Fruit fly (Drosophila melanogaster): ENCODE measurements around the gene CG7519.

Gene CG7519

DNA sequence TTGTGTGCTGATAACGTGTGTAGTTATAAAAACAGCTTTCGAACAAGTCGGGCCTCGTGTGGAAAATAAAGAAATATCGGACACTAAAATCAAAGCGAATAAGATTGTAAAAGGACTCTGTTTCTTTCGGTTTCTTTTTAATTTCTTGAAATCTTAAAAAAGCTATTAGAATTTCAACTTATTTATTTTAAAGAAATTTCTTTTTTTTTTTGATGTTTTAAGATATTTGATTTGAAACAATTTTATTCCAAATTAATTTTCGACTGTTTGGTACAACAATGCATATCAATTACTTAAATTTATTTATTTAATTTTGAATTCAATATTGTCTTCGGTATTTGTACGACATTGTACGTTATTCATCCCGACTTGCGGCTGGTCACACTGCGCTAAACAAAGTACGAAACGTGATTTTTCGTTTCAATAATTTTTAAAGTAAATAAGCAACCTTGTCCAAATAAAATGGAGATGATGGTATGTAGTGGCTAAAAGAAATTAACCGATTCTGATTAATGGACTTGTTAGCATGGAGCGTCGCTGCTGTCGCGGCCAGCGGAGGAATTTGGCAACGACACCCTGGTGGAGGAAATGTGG, at the start of gene CG7519, which contains the start of gene CG7202:
TSS of gene CG7519 (plus strand) at position 361 of the 594 bp plus-strand sequence.
TSS of gene CG7202 (minus strand) at position 51 of the 594 bp plus-strand sequence.
- no peak for TF ChIP-seq noc (tag; optimal IDR thresholded peaks at IDR 0.05)

DNA sequence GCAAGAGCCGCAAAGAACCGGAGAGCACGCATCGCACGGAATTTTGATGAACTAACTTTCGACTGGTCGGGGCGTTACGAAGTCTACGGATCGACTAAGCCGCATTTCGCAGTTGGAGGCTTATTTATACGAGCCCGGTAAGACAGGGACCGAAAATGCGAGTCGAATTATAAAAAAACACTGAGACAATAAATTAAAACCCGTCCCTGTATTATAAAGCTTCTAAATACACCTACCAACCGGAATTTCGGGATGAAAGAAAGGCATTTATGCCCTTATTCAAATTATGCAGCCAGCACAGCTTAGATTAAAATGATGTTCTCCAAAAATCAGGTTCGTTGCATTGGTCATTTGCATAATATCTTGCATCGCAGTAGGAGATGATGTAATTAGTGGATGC, 48.2 kb upstream of the CG7519 start, which contains the start of gene Alp1:
TSS of gene Alp1 (minus strand) at position 101 of the 400 bp plus-strand sequence.
- TF ChIP-seq noc (tag; optimal IDR thresholded peaks at IDR 0.05): no peak

DNA sequence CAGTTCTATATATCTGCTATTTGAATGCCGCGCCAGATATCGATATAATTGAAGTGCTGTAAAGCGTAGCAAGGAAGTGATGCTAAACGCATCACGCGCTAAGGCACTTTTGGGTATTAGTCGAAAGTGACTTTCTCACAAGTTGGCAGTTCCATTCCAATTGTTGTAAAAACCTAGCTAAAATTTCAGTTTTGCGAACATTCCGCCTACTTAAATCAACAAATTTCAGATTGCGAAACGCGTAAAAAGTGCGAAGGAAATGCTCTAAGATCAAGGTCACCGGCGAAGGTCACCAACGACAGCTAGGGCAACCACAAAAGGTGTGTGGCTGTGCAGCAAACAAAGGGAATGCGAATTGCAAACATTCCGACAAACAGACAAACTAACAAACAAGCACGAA, 47.2 kb upstream of the CG7519 start, which contains the start of gene Syx7:
TSS of gene Syx7 (plus strand) at position 131 of the 400 bp plus-strand sequence.
- TF ChIP-seq noc (tag; optimal IDR thresholded peaks at IDR 0.05): no peak

DNA sequence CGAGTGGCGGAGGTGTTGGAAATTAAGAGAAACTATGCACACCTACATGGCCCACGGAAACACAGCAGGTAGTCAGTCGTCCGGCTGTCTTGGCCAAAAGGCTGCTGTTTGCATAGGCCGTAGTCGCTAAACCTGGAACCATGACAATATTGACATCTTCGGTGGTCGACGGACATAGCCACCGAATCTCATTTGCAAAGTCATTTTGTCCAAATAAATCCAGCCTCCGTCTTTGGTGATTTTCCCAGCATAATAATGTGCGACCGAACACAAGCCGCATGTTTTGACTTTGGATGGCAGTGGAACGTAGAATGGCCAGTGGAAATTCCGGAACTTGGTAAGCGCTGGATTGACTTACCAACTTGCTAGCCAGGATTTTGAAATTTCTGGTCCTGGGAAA, 43.5 kb upstream of the CG7519 start:
- no peak for TF ChIP-seq noc (tag; optimal IDR thresholded peaks at IDR 0.05)

DNA sequence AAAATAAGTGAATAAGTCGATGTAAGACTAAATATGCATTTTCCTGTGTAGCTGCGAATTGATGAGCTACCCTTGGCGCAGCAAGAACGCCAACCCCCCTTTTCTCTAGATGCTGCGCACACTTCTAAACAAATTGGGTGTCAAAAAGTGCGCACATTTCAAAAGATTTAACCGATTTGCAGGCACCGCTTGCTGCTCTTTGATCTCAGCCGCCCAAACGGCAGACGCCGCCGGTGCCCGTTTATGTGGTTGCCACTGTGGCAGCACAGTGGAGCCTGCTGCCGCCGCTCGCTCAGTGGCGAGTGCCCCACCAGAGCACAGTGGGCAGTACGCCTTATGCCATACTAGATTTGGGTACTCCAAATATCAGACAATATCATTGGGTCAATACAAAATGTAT, 42.4 kb upstream of the CG7519 start:
- TF ChIP-seq noc (tag; optimal IDR thresholded peaks at IDR 0.05): no peak

DNA sequence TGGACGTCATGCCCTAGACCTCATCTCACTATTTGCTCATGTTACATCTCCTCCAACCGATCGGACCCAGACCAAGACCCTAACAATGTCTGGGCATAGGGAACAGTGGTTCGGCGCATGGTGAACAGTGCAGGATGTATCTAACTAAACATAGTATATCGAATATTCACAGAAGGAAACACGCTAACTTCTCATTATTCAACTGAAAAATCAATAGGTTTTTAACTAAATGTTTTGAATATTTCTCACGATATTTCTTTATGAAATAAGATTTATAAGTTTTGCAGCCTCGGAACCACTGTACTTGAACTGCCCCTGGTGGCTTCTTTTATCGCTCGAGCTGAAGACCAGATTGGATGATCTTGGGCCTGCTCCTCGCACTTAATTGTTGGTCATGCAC, 39.3 kb upstream of the CG7519 start:
- TF ChIP-seq noc (tag; optimal IDR thresholded peaks at IDR 0.05): no peak

DNA sequence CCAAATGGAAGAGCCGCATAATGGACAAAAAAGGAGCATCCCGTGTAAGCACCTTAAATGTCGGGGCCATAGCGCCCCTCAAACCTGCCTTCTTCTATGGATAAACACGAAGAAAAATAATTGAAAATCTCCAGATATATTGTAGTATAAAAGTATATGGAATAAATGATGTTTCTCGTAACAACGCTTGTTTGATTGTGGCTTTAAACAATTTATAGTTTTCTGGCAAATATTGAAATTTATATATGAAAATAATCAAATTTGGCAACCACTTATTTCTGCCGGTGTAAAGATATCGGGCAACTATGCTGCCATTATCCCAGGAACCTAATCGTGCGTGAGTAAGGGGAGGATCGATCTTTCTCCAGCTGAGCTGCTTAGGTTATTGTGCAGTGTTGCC, 37.7 kb upstream of the CG7519 start:
- TF ChIP-seq noc (tag; optimal IDR thresholded peaks at IDR 0.05): no peak

DNA sequence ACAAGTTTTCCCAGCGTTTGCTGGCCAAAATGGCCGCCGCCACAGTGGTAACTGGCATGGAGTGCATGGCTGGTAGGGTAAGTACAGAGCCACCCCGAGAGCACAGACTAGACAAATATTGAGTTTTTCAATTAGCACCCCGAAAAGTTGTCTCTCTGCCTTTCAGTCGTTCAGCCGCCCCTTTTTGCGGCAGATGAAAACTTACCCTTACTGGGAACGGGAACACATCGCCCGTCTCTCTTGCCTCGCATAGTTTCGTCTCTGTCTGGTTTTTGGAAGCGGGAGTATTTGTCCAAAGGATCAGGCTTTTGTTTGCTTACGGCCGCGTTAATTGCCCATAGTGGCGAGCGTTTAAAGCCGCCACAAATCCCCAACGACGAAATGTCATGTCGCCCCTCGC, 34.1 kb upstream of the CG7519 start:
- no peak for TF ChIP-seq noc (tag; optimal IDR thresholded peaks at IDR 0.05)

DNA sequence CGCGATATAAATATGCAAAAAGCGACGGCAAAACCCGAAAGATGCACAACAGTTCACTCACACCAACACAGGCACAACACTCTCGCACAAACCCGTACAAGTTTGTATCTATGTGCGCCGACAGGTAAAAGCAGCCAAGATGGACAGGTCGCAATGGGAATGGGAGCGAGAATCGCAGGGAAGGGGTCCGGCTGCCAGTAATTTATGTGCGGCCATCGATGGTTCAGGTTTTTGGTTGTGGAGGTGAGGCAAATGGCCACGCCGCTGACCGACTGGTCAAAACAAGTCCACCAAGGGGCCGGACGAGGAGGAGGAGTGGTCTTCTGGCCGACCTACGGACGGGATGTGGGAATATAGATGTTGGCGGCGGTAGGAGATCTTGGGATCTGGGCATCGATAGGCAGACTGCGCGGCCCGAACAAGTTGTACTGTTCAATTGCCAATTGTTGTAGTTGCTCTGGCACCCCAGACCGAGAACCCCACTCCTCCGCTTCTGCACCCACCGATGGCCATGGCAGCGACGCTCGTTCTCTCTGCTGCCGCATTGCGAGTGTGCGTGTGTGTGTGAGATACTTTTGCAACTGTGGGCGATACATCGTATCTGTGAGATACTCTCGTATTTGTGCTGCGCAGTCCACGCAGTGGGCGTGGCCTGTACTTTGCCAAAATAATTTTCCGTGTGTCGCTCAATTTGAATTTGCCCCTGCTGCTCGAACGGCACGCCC, 32.6 kb upstream of the CG7519 start:
- TF ChIP-seq noc (tag; optimal IDR thresholded peaks at IDR 0.05): no peak

DNA sequence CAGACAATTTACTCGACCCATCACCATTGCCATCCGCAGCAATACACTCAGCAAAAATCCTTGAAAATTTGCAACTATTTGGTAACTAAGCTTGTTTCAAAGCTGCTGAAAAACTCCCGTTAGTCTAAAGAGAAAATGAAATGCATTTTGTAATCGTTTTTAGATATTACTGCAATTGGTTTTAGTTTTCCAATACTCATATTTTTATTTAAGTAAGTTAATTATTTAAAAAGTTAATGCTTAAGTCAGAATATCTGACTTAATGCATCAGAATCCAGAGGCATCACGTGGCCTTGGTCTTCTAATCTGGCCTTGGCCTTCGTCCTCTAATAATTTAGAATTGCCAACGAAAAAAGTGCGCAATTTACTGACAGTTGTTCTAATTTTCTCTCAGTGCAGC, 30.0 kb upstream of the CG7519 start:
- TF ChIP-seq noc (tag; optimal IDR thresholded peaks at IDR 0.05): no peak

DNA sequence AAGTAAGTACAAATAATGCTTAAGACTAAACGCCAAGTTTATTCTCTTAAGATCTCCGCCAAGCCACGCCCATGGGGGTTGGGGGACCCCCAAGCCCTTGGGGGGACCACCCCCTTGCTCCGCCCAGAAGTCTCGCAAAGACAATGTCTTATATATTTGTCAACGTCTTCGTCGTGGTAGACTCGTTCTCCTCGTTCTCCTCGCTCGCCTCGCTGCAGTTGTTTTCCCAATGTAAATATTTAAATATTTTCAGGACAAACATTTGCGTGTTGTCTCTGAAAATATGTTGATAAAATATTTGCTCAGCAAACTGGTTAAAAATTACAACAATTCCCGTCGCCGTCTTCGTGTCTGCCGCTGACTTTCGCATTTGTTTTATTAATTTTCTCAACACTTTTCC, 28.6 kb upstream of the CG7519 start:
- no peak for TF ChIP-seq noc (tag; optimal IDR thresholded peaks at IDR 0.05)

DNA sequence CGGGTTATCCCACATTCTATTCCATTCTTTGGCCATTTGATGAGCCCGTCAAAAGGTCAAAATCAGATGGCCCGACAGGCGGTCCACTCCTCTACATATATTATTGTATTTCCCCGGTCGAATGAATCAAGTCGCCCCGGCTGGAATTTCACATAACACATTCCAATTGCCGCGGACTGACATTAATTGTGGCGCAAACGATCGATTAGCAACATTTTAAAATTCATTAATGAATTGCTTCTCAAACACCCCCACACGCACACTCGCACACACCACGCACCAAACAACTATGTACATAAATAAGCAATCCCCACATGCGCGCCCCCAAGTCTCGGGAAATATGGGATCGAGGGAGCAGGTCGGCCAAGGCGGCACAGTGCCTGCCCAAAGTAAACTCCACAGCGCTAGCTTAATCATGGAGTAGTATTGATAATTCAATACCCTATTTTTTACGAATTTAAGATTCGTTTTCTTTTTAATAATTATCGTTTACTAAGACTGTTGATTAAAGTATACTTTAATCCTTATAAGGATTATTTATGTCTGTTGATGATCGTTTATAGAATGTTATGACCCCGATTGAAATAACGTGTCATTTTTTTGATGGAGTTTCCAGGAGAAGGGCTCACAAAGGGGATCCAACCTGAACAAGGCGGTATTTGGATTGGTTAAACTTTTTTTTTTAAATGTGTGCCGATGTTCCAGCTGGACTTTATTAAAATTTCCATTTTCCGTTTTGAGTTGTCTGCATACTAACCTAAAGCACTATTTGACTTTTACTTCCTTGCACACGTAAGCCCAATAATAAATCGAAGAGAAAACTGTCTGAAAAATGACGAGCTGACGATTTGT, 27.4 kb upstream of the CG7519 start:
- no peak for TF ChIP-seq noc (tag; optimal IDR thresholded peaks at IDR 0.05)

DNA sequence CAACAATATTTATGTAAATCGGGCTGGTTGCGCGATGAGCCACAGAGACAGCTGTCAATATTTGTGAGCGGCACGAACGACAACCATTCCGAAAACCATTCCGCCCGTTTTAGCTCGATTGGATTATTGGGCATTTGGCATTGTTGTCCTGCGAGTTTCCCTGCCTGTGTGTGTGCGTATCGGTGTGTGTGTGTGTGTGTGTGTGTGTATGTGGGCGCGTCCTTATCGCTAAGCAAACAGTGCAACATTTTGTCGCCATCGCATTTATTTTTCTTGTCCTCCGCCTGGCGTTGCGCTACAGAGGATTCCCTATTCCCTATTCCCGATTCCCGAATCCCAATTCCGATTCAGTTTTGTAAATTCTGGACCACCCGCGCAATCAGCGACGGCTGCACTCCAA, 21.0 kb upstream of the CG7519 start:
- TF ChIP-seq noc (tag; optimal IDR thresholded peaks at IDR 0.05): no peak

DNA sequence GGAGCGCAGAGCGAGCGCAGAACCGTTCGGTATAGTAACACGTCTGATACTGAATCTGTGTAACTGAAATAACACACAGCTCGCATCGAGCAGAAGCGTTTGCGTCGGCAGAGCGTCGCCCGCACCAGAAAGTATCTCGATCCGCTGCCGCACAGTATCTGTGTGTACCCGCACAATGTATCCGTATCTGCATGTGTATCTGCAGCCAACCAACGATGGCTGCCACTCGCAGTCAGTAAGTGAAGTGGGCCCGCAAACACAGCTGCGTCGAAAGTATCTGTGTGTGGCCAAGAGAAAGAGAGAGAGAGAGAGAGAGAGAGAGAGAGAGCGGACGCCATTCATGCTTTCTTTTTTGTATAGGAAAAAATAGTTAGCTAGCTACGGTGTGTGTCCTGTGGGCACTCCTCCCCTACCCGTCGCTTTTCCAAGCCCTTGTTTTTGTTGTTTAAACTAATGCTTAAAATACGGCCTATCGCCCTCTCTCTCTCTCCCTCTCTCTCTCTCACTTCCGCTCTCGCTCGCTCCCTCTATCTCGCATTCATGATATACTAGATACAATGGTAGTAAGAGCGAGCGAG, 16.4 kb upstream of the CG7519 start, which contains the start of gene croc:
TSS of gene croc (minus strand) at position 51 of the 578 bp plus-strand sequence.
- no peak for TF ChIP-seq noc (tag; optimal IDR thresholded peaks at IDR 0.05)

DNA sequence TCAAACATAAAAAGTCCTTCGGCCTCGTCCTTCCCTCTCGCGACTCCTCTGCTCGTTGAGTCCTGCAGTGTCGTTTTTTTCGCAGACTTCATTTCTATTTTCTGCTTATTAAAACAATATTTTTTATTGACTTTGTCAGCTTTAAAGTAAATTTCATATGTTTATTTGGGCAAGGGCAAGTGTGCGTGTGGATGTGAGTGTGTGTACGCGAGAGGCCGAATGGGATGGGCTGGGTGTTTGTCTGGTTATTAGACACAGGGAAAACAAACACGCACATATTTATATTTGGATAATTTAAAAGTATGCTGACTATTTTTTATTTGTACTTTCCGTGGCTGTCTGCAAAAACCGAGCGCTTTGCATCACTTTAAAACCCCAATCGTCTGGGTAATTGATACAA, 15.0 kb upstream of the CG7519 start:
- TF ChIP-seq noc (tag; optimal IDR thresholded peaks at IDR 0.05): no peak

DNA sequence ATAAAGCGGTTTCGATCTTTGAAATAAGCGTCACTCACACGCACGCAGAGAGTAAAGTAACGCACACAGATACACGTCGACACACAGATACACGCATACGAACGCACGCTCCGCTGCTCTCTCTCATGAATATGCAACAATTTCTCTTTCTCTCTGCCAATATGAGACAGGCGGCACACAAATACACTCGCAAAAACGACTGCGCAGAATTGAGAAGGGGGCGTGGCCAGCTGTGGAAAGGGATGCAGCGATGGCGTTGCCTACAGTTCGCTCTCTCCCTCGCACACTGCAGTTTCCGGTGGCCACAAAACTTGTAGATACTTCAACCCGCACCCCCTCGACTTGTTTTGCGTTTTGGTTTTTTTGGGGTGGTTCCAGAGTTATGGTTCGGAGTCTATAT, 13.2 kb upstream of the CG7519 start:
- TF ChIP-seq noc (tag; optimal IDR thresholded peaks at IDR 0.05): no peak

Data from whole organism, larva.